Worm (Caenorhabditis elegans): ENCODE data around the gene skr-17.

DNA sequence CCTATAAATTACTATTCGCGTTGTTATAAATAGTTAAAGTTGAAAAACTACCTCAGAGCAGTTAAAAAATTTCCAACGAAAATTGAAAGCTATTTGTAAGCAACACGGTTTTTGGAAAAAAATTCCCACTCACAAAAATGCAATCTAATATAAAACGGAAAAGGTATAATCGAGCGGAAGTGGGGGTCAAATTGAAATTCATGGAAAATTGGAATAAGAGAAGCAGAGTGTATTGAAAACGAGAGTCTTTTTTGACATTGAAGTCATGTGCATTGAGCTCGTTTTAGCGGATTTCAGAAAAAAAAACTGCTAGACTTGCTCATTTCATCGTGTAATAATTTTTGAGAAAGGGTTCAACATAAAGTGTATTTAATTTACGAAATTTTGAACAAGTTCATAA, 13.1 kb upstream of the skr-17 start:
- TF ChIP-seq fkh-10 (GFP tag; optimal IDR thresholded peaks at IDR 0.05) (no peak), ceh-45 (GFP tag; IDR thresholded peaks at IDR 0.05) (no peak), nhr-11 (tag; optimal IDR thresholded peaks at IDR 0.05) (no peak), K02D7.2 (tag; optimal IDR thresholded peaks at IDR 0.05) (no peak), F13H6.1 (tag; optimal IDR thresholded peaks at IDR 0.05) (no peak), tbx-2 (tag; optimal IDR thresholded peaks at IDR 0.05) (no peak), dve-1 (tag; optimal IDR thresholded peaks at IDR 0.05) (no peak), rnt-1 (tag; optimal IDR thresholded peaks at IDR 0.05) (no peak), hlh-15 (tag; optimal IDR thresholded peaks at IDR 0.05) (no peak), ama-1 (optimal IDR thresholded peaks at IDR 0.05) (no peak), ceh-31 (tag; optimal IDR thresholded peaks at IDR 0.05) (no peak), nhr-232 (tag; optimal IDR thresholded peaks at IDR 0.05) (no peak), hlh-6 (tag; optimal IDR thresholded peaks at IDR 0.05) (no peak), unc-86 (tag; optimal IDR thresholded peaks at IDR 0.05) (no peak)

Measured in whole organism, late embryonic.